Fruit fly (Drosophila melanogaster) whole organism, embryonic: ENCODE data around the gene Wdr59.
A peak's percentile ranks its signal among the peaks of the same experiment; 100 is the strongest.

ENCODE experiments used
- ATbp ChIP-seq: fragments of 200-800 bp; sonication (Bioruptor generic); optimal IDR thresholded peaks from 2 replicates; lab custom pipeline; 2017; ENCODE audit warnings: missing biosample characterization, mild to moderate bottlenecking, missing genetic modification characterization, missing genetic modification reagents
- Ada2b ChIP-seq: fragments of 200-800 bp; sonication (Bioruptor generic); IDR thresholded peaks from 2 replicates; pipeline ENCODE4 v1.3.6; 2022; ENCODE audit warnings: missing biosample characterization, missing genetic modification characterization
- CG10147 ChIP-seq: fragments of 200-800 bp; sonication (Bioruptor generic); optimal IDR thresholded peaks from 2 replicates; lab custom pipeline; 2019; ENCODE audit warnings: missing biosample characterization, mild to moderate bottlenecking, missing genetic modification characterization, moderate library complexity
- CG12236 ChIP-seq: fragments of 200-800 bp; sonication (Bioruptor generic); optimal IDR thresholded peaks from 2 replicates; lab custom pipeline; 2016; ENCODE audit warnings: missing biosample characterization, missing genetic modification characterization
- CG12659 ChIP-seq: fragments of 200-800 bp; sonication (Bioruptor generic); optimal IDR thresholded peaks from 3 replicates; lab custom pipeline; 2017; ENCODE audit warnings: mild to moderate bottlenecking, missing biosample characterization, missing genetic modification reagents, missing genetic modification characterization
- CG13296 ChIP-seq: fragments of 200-800 bp; sonication (Bioruptor generic); optimal IDR thresholded peaks from 3 replicates; lab custom pipeline; 2018; ENCODE audit warnings: missing biosample characterization, mild to moderate bottlenecking, missing genetic modification characterization
- CG13624 ChIP-seq: fragments of 200-800 bp; sonication (Bioruptor generic); optimal IDR thresholded peaks from 2 replicates; lab custom pipeline; 2016; ENCODE audit warnings: missing biosample characterization, missing genetic modification characterization
- CG14965 ChIP-seq: fragments of 200-800 bp; sonication (Bioruptor generic); optimal IDR thresholded peaks from 2 replicates; lab custom pipeline; 2016; ENCODE audit warnings: missing biosample characterization, missing genetic modification characterization, borderline replicate concordance
- CG16815 ChIP-seq: fragments of 200-800 bp; sonication (Bioruptor generic); optimal IDR thresholded peaks from 3 replicates; lab custom pipeline; 2017; ENCODE audit warnings: missing biosample characterization, mild to moderate bottlenecking, missing genetic modification characterization
- CG17829 ChIP-seq: fragments of 200-800 bp; optimal IDR thresholded peaks from 2 replicates; lab custom pipeline; 2019; ENCODE audit warnings: missing biosample characterization, mild to moderate bottlenecking, missing genetic modification characterization, moderate library complexity
- CG18619 ChIP-seq: fragments of 200-800 bp; sonication (Bioruptor generic); optimal IDR thresholded peaks from 3 replicates; lab custom pipeline; 2017; ENCODE audit warnings: missing biosample characterization, mild to moderate bottlenecking, missing genetic modification characterization
- CG2120 ChIP-seq: fragments of 200-800 bp; sonication (Bioruptor generic); optimal IDR thresholded peaks from 3 replicates; lab custom pipeline; 2016; ENCODE audit warnings: missing biosample characterization, missing genetic modification characterization
- CG2712 ChIP-seq: fragments of 200-800 bp; optimal IDR thresholded peaks from 3 replicates; lab custom pipeline; 2019; ENCODE audit warnings: missing biosample characterization, mild to moderate bottlenecking, missing genetic modification characterization, moderate library complexity
- CG32532 ChIP-seq: fragments of 200-800 bp; sonication (Bioruptor generic); IDR thresholded peaks from 2 replicates; pipeline ENCODE4 v1.3.6; 2022; ENCODE audit warnings: missing biosample characterization, missing genetic modification characterization
- CG33213 ChIP-seq: fragments of 200-800 bp; sonication (Bioruptor generic); optimal IDR thresholded peaks from 3 replicates; lab custom pipeline; 2016; ENCODE audit warnings: missing biosample characterization, missing genetic modification characterization
- CG4854 ChIP-seq: fragments of 200-800 bp; sonication (Bioruptor generic); optimal IDR thresholded peaks from 2 replicates; lab custom pipeline; 2016; ENCODE audit warnings: missing biosample characterization, missing genetic modification characterization, inconsistent platforms
- CG8359 ChIP-seq: fragments of 200-800 bp; sonication (Bioruptor generic); optimal IDR thresholded peaks from 2 replicates; lab custom pipeline; 2017; ENCODE audit warnings: missing biosample characterization, mild to moderate bottlenecking, missing genetic modification characterization, borderline replicate concordance
- CG8944 ChIP-seq: fragments of 200-800 bp; sonication (Bioruptor generic); optimal IDR thresholded peaks from 3 replicates; lab custom pipeline; 2016; ENCODE audit warnings: missing biosample characterization, missing genetic modification characterization
- CrebB ChIP-seq: fragments of 200-800 bp; sonication (Bioruptor generic); optimal IDR thresholded peaks from 3 replicates; lab custom pipeline; 2018; ENCODE audit warnings: missing biosample characterization, mild to moderate bottlenecking, missing genetic modification characterization
- Dref ChIP-seq: fragments of 200-800 bp; sonication (Bioruptor generic); IDR thresholded peaks from 2 replicates; pipeline ENCODE4 v1.3.6; 2022; ENCODE audit warnings: missing biosample characterization, missing genetic modification characterization
- Eip74EF ChIP-seq, 2 experiments: fragments of 200-800 bp in 1 of 2; fragments of >200 bp in 1 of 2; sonication (Bioruptor generic) in 1 of 2; optimal IDR thresholded peaks; 2 replicates each; lab custom pipeline; 2017 to 2019; ENCODE audit warnings: missing biosample characterization in 2 of 2, missing genetic modification characterization in 2 of 2, mild to moderate bottlenecking in 1 of 2, moderate library complexity in 1 of 2
- Hr78 ChIP-seq, 2 experiments: fragments of 200-800 bp in 1 of 2; fragments of >200 bp in 1 of 2; sonication (Bioruptor generic) in 1 of 2; optimal IDR thresholded peaks; 2 replicates each; lab custom pipeline; 2017 to 2019; ENCODE audit warnings: missing biosample characterization in 2 of 2, missing genetic modification characterization in 2 of 2, mild to moderate bottlenecking in 1 of 2, moderate library complexity in 1 of 2
- MESR4 ChIP-seq: fragments of 200-800 bp; sonication (Bioruptor generic); optimal IDR thresholded peaks from 2 replicates; lab custom pipeline; 2018; ENCODE audit warnings: missing biosample characterization, mild to moderate bottlenecking, missing genetic modification characterization, moderate library complexity
- NC2β ChIP-seq: fragments of 200-800 bp; sonication (Bioruptor generic); optimal IDR thresholded peaks from 2 replicates; lab custom pipeline; 2016; ENCODE audit warnings: missing biosample characterization, missing genetic modification characterization
- NFAT ChIP-seq: fragments of 200-800 bp; sonication (Bioruptor generic); IDR thresholded peaks from 2 replicates; pipeline ENCODE4 v1.3.6; 2022; ENCODE audit warnings: missing biosample characterization, missing genetic modification characterization
- Ptx1 ChIP-seq: fragments of 200-800 bp; sonication (Bioruptor generic); IDR thresholded peaks from 2 replicates; pipeline ENCODE4 v1.3.6; 2022; ENCODE audit warnings: missing biosample characterization, missing genetic modification characterization
- Trl ChIP-seq, 3 experiments: fragments of >200 bp in 2 of 3; fragments of 200-800 bp in 1 of 3; sonication (Bioruptor generic) in 1 of 3; optimal IDR thresholded peaks; 2 replicates in 1 of 3; 3 replicates in 2 of 3; lab custom pipeline; 2016 to 2017; ENCODE audit warnings: missing biosample characterization in 1 of 3, missing genetic modification characterization in 1 of 3
- abd-A ChIP-seq: fragments of 200-800 bp; sonication (Bioruptor generic); optimal IDR thresholded peaks from 3 replicates; lab custom pipeline; 2019; ENCODE audit warnings: missing biosample characterization, mild to moderate bottlenecking, missing genetic modification characterization, moderate library complexity
- corto ChIP-seq: fragments of 200-800 bp; sonication (Bioruptor generic); optimal IDR thresholded peaks from 2 replicates; lab custom pipeline; 2016; ENCODE audit warnings: missing biosample characterization, mild to moderate bottlenecking, missing genetic modification characterization, moderate library complexity
- emc ChIP-seq: fragments of 200-800 bp; sonication (Bioruptor generic); optimal IDR thresholded peaks from 2 replicates; lab custom pipeline; 2016; ENCODE audit warnings: missing biosample characterization, missing genetic modification characterization
- ems ChIP-seq: fragments of 200-800 bp; sonication (Bioruptor generic); optimal IDR thresholded peaks from 3 replicates; lab custom pipeline; 2016; ENCODE audit warnings: missing biosample characterization, missing genetic modification characterization
- exex ChIP-seq: fragments of 200-800 bp; sonication (Bioruptor generic); optimal IDR thresholded peaks from 4 replicates; lab custom pipeline; 2018; ENCODE audit warnings: missing biosample characterization, mild to moderate bottlenecking, missing genetic modification characterization, moderate library complexity
- fd96Cb ChIP-seq: fragments of 200-800 bp; sonication (Bioruptor generic); optimal IDR thresholded peaks from 2 replicates; lab custom pipeline; 2018; ENCODE audit warnings: missing biosample characterization, mild to moderate bottlenecking, missing genetic modification characterization, moderate library complexity
- fru ChIP-seq: fragments of >200 bp; optimal IDR thresholded peaks from 2 replicates; lab custom pipeline; 2017
- fu2 ChIP-seq: fragments of 200-800 bp; sonication (Bioruptor generic); optimal IDR thresholded peaks from 2 replicates; lab custom pipeline; 2016; ENCODE audit warnings: missing biosample characterization, missing genetic modification characterization
- gt ChIP-seq: fragments of 200-800 bp; sonication (Bioruptor generic); IDR thresholded peaks from 2 replicates; pipeline ENCODE4 v1.3.6; 2022; ENCODE audit warnings: missing biosample characterization, missing genetic modification characterization
- ken ChIP-seq: fragments of 200-800 bp; sonication (Bioruptor generic); IDR thresholded peaks from 3 replicates; pipeline ENCODE4 v1.3.6; 2022; ENCODE audit warnings: missing biosample characterization, missing genetic modification characterization
- knrl ChIP-seq: fragments of 200-800 bp; sonication (Bioruptor generic); IDR thresholded peaks from 3 replicates; pipeline ENCODE4 v1.3.6; 2022; ENCODE audit warnings: missing biosample characterization, missing genetic modification characterization; ENCODE audit not compliant: partially characterized antibody
- nmo ChIP-seq: fragments of 200-800 bp; sonication (Bioruptor generic); optimal IDR thresholded peaks from 2 replicates; lab custom pipeline; 2018; ENCODE audit warnings: missing biosample characterization, mild to moderate bottlenecking, missing genetic modification characterization, moderate library complexity
- onecut ChIP-seq: fragments of 200-800 bp; sonication (Bioruptor generic); IDR thresholded peaks from 2 replicates; pipeline ENCODE4 v1.3.6; 2022; ENCODE audit warnings: missing biosample characterization, missing genetic modification characterization
- p53 ChIP-seq: fragments of 200-800 bp; sonication (Bioruptor generic); optimal IDR thresholded peaks from 2 replicates; lab custom pipeline; 2016; ENCODE audit warnings: missing biosample characterization, missing genetic modification characterization
- pb ChIP-seq: fragments of 200-800 bp; sonication (Bioruptor generic); optimal IDR thresholded peaks from 3 replicates; lab custom pipeline; 2016; ENCODE audit warnings: missing biosample characterization, missing genetic modification characterization
- row ChIP-seq: fragments of 200-800 bp; sonication (Bioruptor generic); IDR thresholded peaks from 3 replicates; pipeline ENCODE4 v1.3.6; 2022; ENCODE audit warnings: missing biosample characterization, missing genetic modification characterization
- run ChIP-seq: fragments of 200-800 bp; sonication (Bioruptor generic); optimal IDR thresholded peaks from 3 replicates; lab custom pipeline; 2018; ENCODE audit warnings: missing biosample characterization, mild to moderate bottlenecking, missing genetic modification characterization
- salm ChIP-seq: fragments of 200-800 bp; sonication (Bioruptor generic); optimal IDR thresholded peaks from 2 replicates; lab custom pipeline; 2018; ENCODE audit warnings: missing biosample characterization, mild to moderate bottlenecking, missing genetic modification characterization
- seq ChIP-seq: fragments of 200-800 bp; sonication (Bioruptor generic); IDR thresholded peaks from 2 replicates; pipeline ENCODE4 v1.3.6; 2022; ENCODE audit warnings: missing biosample characterization, missing genetic modification characterization
- stwl ChIP-seq: fragments of 200-800 bp; sonication (Bioruptor generic); optimal IDR thresholded peaks from 3 replicates; lab custom pipeline; 2018; ENCODE audit warnings: missing biosample characterization, mild to moderate bottlenecking, missing genetic modification characterization, moderate library complexity
- trem ChIP-seq: fragments of 200-800 bp; optimal IDR thresholded peaks from 3 replicates; lab custom pipeline; 2019; ENCODE audit warnings: missing biosample characterization, mild to moderate bottlenecking, missing genetic modification characterization, moderate library complexity
- tx ChIP-seq: fragments of 200-800 bp; sonication (Bioruptor generic); optimal IDR thresholded peaks from 2 replicates; lab custom pipeline; 2016; ENCODE audit warnings: missing biosample characterization, missing genetic modification characterization

Gene Wdr59

dm6 chr2L:11057333-11058110, 33.7 kb upstream of the Wdr59 start (continued):
- TF ChIP-seq corto (no peak), knrl (GFP tag; lab: Robert Waterston, UW) (no peak), CG18619 (GFP tag; lab: Kevin White, UChicago) (peak; percentile 79), exex (peak; percentile 38), CG12236 (peak; percentile 59), CG2120 (GFP tag; lab: Kevin White, UChicago) (peak; percentile 85), ems (peak; percentile 42), CrebB (tag; lab: Kevin White, UChicago) (peak; percentile 22), pb (GFP tag; lab: Kevin White, UChicago) (no peak), run (tag; lab: Kevin White, UChicago) (no peak), Trl (optimal IDR thresholded peaks at IDR 0.05; lab: Kevin White, UChicago) (peak; percentile 69 to 90), Trl (GFP tag; optimal IDR thresholded peaks at IDR 0.05; lab: Kevin White, UChicago) (peak; percentile 31), NFAT (GFP tag; lab: Robert Waterston, UW) (no peak; the same call in 1 of the 2 replicates), Eip74EF (GFP tag; optimal IDR thresholded peaks at IDR 0.05; lab: Kevin White, UChicago) (peak in 1 of 2 experiments; percentile 76), fd96Cb (tag; lab: Kevin White, UChicago) (peak; percentile 75), stwl (no peak), Hr78 (GFP tag; optimal IDR thresholded peaks at IDR 0.05; lab: Kevin White, UChicago) (no peak), Dref (GFP tag; lab: Robert Waterston, UW) (no peak), gt (no peak), abd-A (no peak), fu2 (peak; percentile 42), seq (GFP tag; lab: Robert Waterston, UW) (peak; percentile 79), tx (GFP tag; lab: Kevin White, UChicago) (peak; percentile 50), trem (tag; lab: Kevin White, UChicago) (peak; percentile 50), nmo (GFP tag; lab: Kevin White, UChicago) (peak; percentile 81), salm (tag; lab: Kevin White, UChicago) (peak; percentile 44), row (GFP tag; lab: Robert Waterston, UW) (peak; percentile 94), onecut (peak; percentile 36; the same call in 1 of the 2 replicates), NC2β (GFP tag; lab: Kevin White, UChicago) (peak; percentile 72), CG4854 (GFP tag; lab: Kevin White, UChicago) (no peak), CG2712 (tag; lab: Kevin White, UChicago) (peak; percentile 84), p53 (no peak), CG17829 (tag; lab: Kevin White, UChicago) (peak; percentile 71), CG14965 (no peak), emc (no peak), Ptx1 (peak; percentile 92), CG32532 (GFP tag; lab: Robert Waterston, UW) (peak; percentile 55), MESR4 (no peak), ATbp (GFP tag; lab: Kevin White, UChicago) (peak; percentile 69), CG13624 (GFP tag; lab: Kevin White, UChicago) (peak; percentile 0), CG8944 (GFP tag; lab: Kevin White, UChicago) (peak; percentile 41), CG10147 (GFP tag; lab: Kevin White, UChicago) (peak; percentile 68), CG16815 (peak; percentile 83), fru (no peak), CG13296 (GFP tag; lab: Kevin White, UChicago) (peak; percentile 77), CG8359 (no peak), CG12659 (GFP tag; lab: Kevin White, UChicago) (peak; percentile 81), Ada2b (GFP tag; lab: Robert Waterston, UW) (peak; percentile 64), ken (peak; percentile 79), CG33213 (GFP tag; lab: Kevin White, UChicago) (no peak)
